Fruit fly (Drosophila melanogaster): ENCODE data around the gene mge.

Gene mge

DNA sequence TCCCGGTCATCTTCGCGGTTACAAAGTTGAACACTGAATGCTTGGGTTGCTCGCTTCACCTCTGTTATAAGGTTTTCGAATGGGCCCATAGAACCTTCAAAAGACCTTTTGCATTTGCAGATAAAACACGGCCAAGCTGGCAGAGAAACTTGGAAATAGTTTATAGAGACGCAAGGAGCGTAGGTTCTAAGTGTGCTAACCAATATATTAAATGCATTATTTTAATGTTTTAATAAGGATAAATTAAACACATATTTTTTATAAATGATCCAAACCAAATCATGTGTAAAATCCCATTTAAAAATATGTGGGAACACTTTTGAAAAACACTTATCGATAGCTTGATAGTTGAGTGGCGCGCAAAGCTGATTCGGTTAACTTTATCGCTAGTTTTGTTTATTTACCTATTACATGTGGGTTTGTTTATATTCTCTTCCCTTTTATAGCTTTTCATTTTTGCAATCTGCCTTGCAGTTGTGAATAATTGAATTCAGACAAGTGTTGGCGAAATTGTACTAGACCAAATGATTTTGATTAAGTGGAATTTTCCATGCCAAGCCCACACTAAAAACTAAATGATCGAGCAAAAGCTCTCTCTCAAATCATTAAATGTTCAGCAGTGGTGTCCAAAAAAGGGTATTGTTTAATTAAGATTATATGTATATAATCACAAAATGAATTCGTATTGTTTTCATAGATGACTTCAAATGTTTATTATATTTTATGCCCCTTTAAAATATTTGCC lies 30.5 kb upstream of the mge start, which contains the start of gene CG12766 (continued):
- no peak for TF ChIP-seq onecut (GFP tag; IDR thresholded peaks at IDR 0.05)
- peak; percentile 5 for TF ChIP-seq CG13296 (GFP tag; optimal IDR thresholded peaks at IDR 0.05)
- TF ChIP-seq zen2 (GFP tag; IDR thresholded peaks at IDR 0.05; ENCODE audit: partially characterized antibody), result 0 out of 3 replicates have a peak, but pooled peaks have one; percentile 47
- TF ChIP-seq Rfx (GFP tag; IDR thresholded peaks at IDR 0.05), result peak; percentile 53; the same call in 1 of the 2 replicates
- no peak for TF ChIP-seq CG6765 (GFP tag; optimal IDR thresholded peaks at IDR 0.05)
- TF ChIP-seq nerfin-2 (GFP tag; IDR thresholded peaks at IDR 0.05; ENCODE audit: partially characterized antibody), result peak; percentile 66; the same call in 1 of the 2 replicates
- TF ChIP-seq E2f2 (GFP tag; IDR thresholded peaks at IDR 0.05), result peak; percentile 76
- TF ChIP-seq prd (optimal IDR thresholded peaks at IDR 0.05), result no peak
- TF ChIP-seq prd (GFP tag; IDR thresholded peaks at IDR 0.05), result 0 out of 3 replicates have a peak, but pooled peaks have one; percentile 5
- no peak for TF ChIP-seq CG13894 (tag; optimal IDR thresholded peaks at IDR 0.05)
- TF ChIP-seq sna (GFP tag; IDR thresholded peaks at IDR 0.05; ENCODE audit: partially characterized antibody), result peak; percentile 62
- peak; percentile 22 for TF ChIP-seq PHDP (tag; optimal IDR thresholded peaks at IDR 0.05)
- TF ChIP-seq MBD-R2 (GFP tag; IDR thresholded peaks at IDR 0.05), result peak; percentile 23; the same call in 1 of the 2 replicates
- TF ChIP-seq CG14860 (GFP tag; IDR thresholded peaks at IDR 0.05; ENCODE audit: partially characterized antibody), result 0 out of 3 replicates have a peak, but pooled peaks have one; percentile 35
- TF ChIP-seq BtbVII (GFP tag; optimal IDR thresholded peaks at IDR 0.05), result no peak
- TF ChIP-seq Dref (GFP tag; IDR thresholded peaks at IDR 0.05), result peak; percentile 48
- TF ChIP-seq Doc3 (GFP tag; IDR thresholded peaks at IDR 0.05; ENCODE audit: partially characterized antibody), result peak; percentile 38; the same call in 2 of the 3 replicates
- TF ChIP-seq CG2116 (GFP tag; optimal IDR thresholded peaks at IDR 0.05), result peak; percentile 38
- peak; percentile 4 for TF ChIP-seq BEAF-32 (GFP tag; optimal IDR thresholded peaks at IDR 0.05)
- peak; percentile 30 for TF ChIP-seq CG7839 (tag; optimal IDR thresholded peaks at IDR 0.05)
- peak; percentile 16 for TF ChIP-seq Meics (GFP tag; optimal IDR thresholded peaks at IDR 0.05)
- TF ChIP-seq Tbp (GFP tag; optimal IDR thresholded peaks at IDR 0.05), result no peak
- TF ChIP-seq CoRest (tag; optimal IDR thresholded peaks at IDR 0.05), result no peak
- TF ChIP-seq pan (optimal IDR thresholded peaks at IDR 0.05), result no peak
- peak in 1 of 2 experiments; percentile 24 for TF ChIP-seq pan (GFP tag; optimal IDR thresholded peaks at IDR 0.05 in 1 of 2, IDR thresholded peaks at IDR 0.05 in 1 of 2)
- TF ChIP-seq Fer1 (GFP tag; optimal IDR thresholded peaks at IDR 0.05), result peak; percentile 32
- TF ChIP-seq MTF-1 (GFP tag; optimal IDR thresholded peaks at IDR 0.05; ENCODE audit: borderline replicate concordance), result no peak
- TF ChIP-seq CG17328 (GFP tag; IDR thresholded peaks at IDR 0.05), result no peak
- TF ChIP-seq peb (GFP tag; IDR thresholded peaks at IDR 0.05), result peak; percentile 29; the same call in 1 of the 2 replicates
- no peak for TF ChIP-seq Blimp-1 (GFP tag; optimal IDR thresholded peaks at IDR 0.05)
- peak; percentile 40 for TF ChIP-seq Fer3 (tag; optimal IDR thresholded peaks at IDR 0.05)
- peak; percentile 22 for TF ChIP-seq Med (GFP tag)
- peak; percentile 76 for TF ChIP-seq CG13287 (GFP tag; IDR thresholded peaks at IDR 0.05; ENCODE audit: partially characterized antibody)
- TF ChIP-seq CG7963 (GFP tag; IDR thresholded peaks at IDR 0.05; ENCODE audit: partially characterized antibody), result peak; percentile 55; the same call in 1 of the 3 replicates
- TF ChIP-seq ato (GFP tag; IDR thresholded peaks at IDR 0.05; ENCODE audit: partially characterized antibody), result peak; percentile 58
- TF ChIP-seq CG15269 (tag; optimal IDR thresholded peaks at IDR 0.05), result peak; percentile 36
- TF ChIP-seq hkb (optimal IDR thresholded peaks at IDR 0.05), result no peak
- TF ChIP-seq hkb (GFP tag; IDR thresholded peaks at IDR 0.05), result peak; percentile 46
- no peak for TF ChIP-seq dpn (GFP tag; optimal IDR thresholded peaks at IDR 0.05)
- TF ChIP-seq Pdp1 (GFP tag; optimal IDR thresholded peaks at IDR 0.05), result peak in 1 of 2 experiments; percentile 54
- peak; percentile 70 for TF ChIP-seq bbx (GFP tag; IDR thresholded peaks at IDR 0.05; ENCODE audit: partially characterized antibody)
- peak; percentile 42; the same call in 1 of the 2 replicates for TF ChIP-seq CG32532 (GFP tag; IDR thresholded peaks at IDR 0.05)
- TF ChIP-seq HLH4C (GFP tag; IDR thresholded peaks at IDR 0.05; ENCODE audit: partially characterized antibody), result peak; percentile 78
- peak; percentile 43 for TF ChIP-seq lab (GFP tag; optimal IDR thresholded peaks at IDR 0.05)
- TF ChIP-seq CG1602 (GFP tag; optimal IDR thresholded peaks at IDR 0.05), result no peak
- peak; percentile 23; the same call in 1 of the 3 replicates for TF ChIP-seq tgo (GFP tag; IDR thresholded peaks at IDR 0.05)
- peak; percentile 77 for TF ChIP-seq Dp (GFP tag; optimal IDR thresholded peaks at IDR 0.05)

All from whole organism, embryonic.